Fruit fly (Drosophila melanogaster): Measurements from ENCODE around the gene Cpr11A.

- TF ChIP-seq CTCF (optimal IDR thresholded peaks at IDR 0.05) = no peak
- no peak for TF ChIP-seq CG8478 (optimal IDR thresholded peaks at IDR 0.05)
These were observed 24.2 kb downstream of the Cpr11A start for dm6 chrX:12510750-12511649.

All from S2 (cell line).